Fruit fly (Drosophila melanogaster) whole organism, embryonic: ENCODE data around the gene Hand.
A peak's percentile ranks its signal among the peaks of the same experiment; 100 is the strongest.

Source experiments
- B-H2 ChIP-seq: fragments of 200-800 bp; sonication (Bioruptor generic); optimal IDR thresholded peaks from 2 replicates; lab custom pipeline; 2018; ENCODE audit warnings: missing biosample characterization, mild to moderate bottlenecking, missing genetic modification characterization
- CG10267 ChIP-seq: fragments of 200-800 bp; sonication (Bioruptor generic); optimal IDR thresholded peaks from 2 replicates; lab custom pipeline; 2018; ENCODE audit warnings: missing biosample characterization, mild to moderate bottlenecking, missing genetic modification characterization, moderate library complexity
- CG10431 ChIP-seq: fragments of 200-800 bp; sonication (Bioruptor generic); optimal IDR thresholded peaks from 3 replicates; lab custom pipeline; 2018; ENCODE audit warnings: missing biosample characterization, mild to moderate bottlenecking, missing genetic modification characterization
- CG11093 ChIP-seq: fragments of 200-800 bp; sonication (Bioruptor generic); IDR thresholded peaks from 3 replicates; pipeline ENCODE4 v1.3.6; 2022; ENCODE audit warnings: missing biosample characterization, missing genetic modification characterization
- CG12942 ChIP-seq: fragments of 200-800 bp; sonication (Bioruptor generic); optimal IDR thresholded peaks from 3 replicates; lab custom pipeline; 2016; ENCODE audit warnings: missing biosample characterization, missing genetic modification characterization
- CG13123 ChIP-seq: fragments of 200-800 bp; sonication (Bioruptor generic); optimal IDR thresholded peaks from 2 replicates; lab custom pipeline; 2016; ENCODE audit warnings: missing biosample characterization, missing genetic modification characterization
- CG13775 ChIP-seq: fragments of 200-800 bp; sonication (Bioruptor generic); optimal IDR thresholded peaks from 3 replicates; lab custom pipeline; 2017; ENCODE audit warnings: missing biosample characterization, mild to moderate bottlenecking, missing genetic modification characterization
- CG14014 ChIP-seq: fragments of 200-800 bp; sonication (Bioruptor generic); IDR thresholded peaks from 2 replicates; pipeline ENCODE4 v1.3.6; 2022; ENCODE audit warnings: missing biosample characterization, missing genetic modification characterization
- CG1647 ChIP-seq: fragments of 200-800 bp; sonication (Bioruptor generic); optimal IDR thresholded peaks from 3 replicates; lab custom pipeline; 2016; ENCODE audit warnings: missing biosample characterization, missing genetic modification characterization
- CG16863 ChIP-seq: fragments of 200-800 bp; sonication (Bioruptor generic); optimal IDR thresholded peaks from 3 replicates; lab custom pipeline; 2016; ENCODE audit warnings: missing biosample characterization, missing genetic modification characterization
- CG17328 ChIP-seq: fragments of 200-800 bp; sonication (Bioruptor generic); IDR thresholded peaks from 2 replicates; pipeline ENCODE4 v1.3.6; 2022; ENCODE audit warnings: missing biosample characterization, missing genetic modification characterization
- CG17829 ChIP-seq: fragments of 200-800 bp; optimal IDR thresholded peaks from 2 replicates; lab custom pipeline; 2019; ENCODE audit warnings: missing biosample characterization, mild to moderate bottlenecking, missing genetic modification characterization, moderate library complexity
- CG18262 ChIP-seq: fragments of 200-800 bp; optimal IDR thresholded peaks from 3 replicates; lab custom pipeline; 2019; ENCODE audit warnings: missing biosample characterization, mild to moderate bottlenecking, missing genetic modification characterization, moderate library complexity
- CG30403 ChIP-seq: fragments of 200-800 bp; sonication (Bioruptor generic); optimal IDR thresholded peaks from 3 replicates; lab custom pipeline; 2016; ENCODE audit warnings: missing biosample characterization, missing genetic modification characterization
- CG34422 ChIP-seq: fragments of 200-800 bp; sonication (Bioruptor generic); IDR thresholded peaks from 3 replicates; pipeline ENCODE4 v1.3.6; 2022; ENCODE audit warnings: missing biosample characterization, missing genetic modification characterization
- CG6254 ChIP-seq: fragments of 200-800 bp; sonication (Bioruptor generic); optimal IDR thresholded peaks from 3 replicates; lab custom pipeline; 2017; ENCODE audit warnings: mild to moderate bottlenecking, missing biosample characterization, missing genetic modification reagents, missing genetic modification characterization
- CG6791 ChIP-seq: fragments of 200-800 bp; sonication (Bioruptor generic); IDR thresholded peaks from 3 replicates; pipeline ENCODE4 v1.3.6; 2022; ENCODE audit warnings: missing biosample characterization, missing genetic modification characterization; ENCODE audit not compliant: partially characterized antibody
- CG7271 ChIP-seq: fragments of 200-800 bp; sonication (Bioruptor generic); optimal IDR thresholded peaks from 2 replicates; lab custom pipeline; 2018; ENCODE audit warnings: missing biosample characterization, mild to moderate bottlenecking, missing genetic modification characterization, moderate library complexity
- CG7357 ChIP-seq: fragments of 200-800 bp; sonication (Bioruptor generic); IDR thresholded peaks from 3 replicates; pipeline ENCODE4 v1.3.6; 2022; ENCODE audit warnings: missing biosample characterization, missing genetic modification characterization
- CTCF ChIP-seq: fragments of 200-800 bp; sonication (Bioruptor generic); optimal IDR thresholded peaks from 2 replicates; lab custom pipeline; 2017; ENCODE audit warnings: missing biosample characterization, mild to moderate bottlenecking, missing genetic modification characterization, moderate library complexity
- Chrac-16 ChIP-seq: fragments of 200-800 bp; sonication (Bioruptor generic); optimal IDR thresholded peaks from 3 replicates; lab custom pipeline; 2016; ENCODE audit warnings: missing biosample characterization, missing genetic modification characterization
- Drgx ChIP-seq: fragments of 200-800 bp; sonication (Bioruptor generic); IDR thresholded peaks from 2 replicates; pipeline ENCODE4 v1.3.6; 2022; ENCODE audit warnings: missing biosample characterization, missing genetic modification characterization
- NC2α ChIP-seq: fragments of 200-800 bp; sonication (Bioruptor generic); optimal IDR thresholded peaks from 2 replicates; lab custom pipeline; 2016; ENCODE audit warnings: missing biosample characterization, missing genetic modification characterization
- NC2β ChIP-seq: fragments of 200-800 bp; sonication (Bioruptor generic); optimal IDR thresholded peaks from 2 replicates; lab custom pipeline; 2016; ENCODE audit warnings: missing biosample characterization, missing genetic modification characterization
- NFAT ChIP-seq: fragments of 200-800 bp; sonication (Bioruptor generic); IDR thresholded peaks from 2 replicates; pipeline ENCODE4 v1.3.6; 2022; ENCODE audit warnings: missing biosample characterization, missing genetic modification characterization
- Pdp1 ChIP-seq, 2 experiments: fragments of 200-800 bp; sonication (Bioruptor generic); optimal IDR thresholded peaks; 3 replicates each; lab custom pipeline; 2016; ENCODE audit warnings: missing biosample characterization in 2 of 2, missing genetic modification characterization in 2 of 2, mild to moderate bottlenecking in 1 of 2, moderate library complexity in 1 of 2
- Sry-β ChIP-seq: fragments of 200-800 bp; sonication (Bioruptor generic); optimal IDR thresholded peaks from 2 replicates; lab custom pipeline; 2018; ENCODE audit warnings: missing biosample characterization, mild to moderate bottlenecking, missing genetic modification characterization, moderate library complexity
- ara ChIP-seq: fragments of 200-800 bp; sonication (Bioruptor generic); IDR thresholded peaks from 2 replicates; pipeline ENCODE4 v1.3.6; 2022; ENCODE audit warnings: missing biosample characterization, missing genetic modification characterization
- bsh ChIP-seq, 2 experiments: fragments of 200-800 bp; sonication (Bioruptor generic); optimal IDR thresholded peaks; 2 replicates each; lab custom pipeline; 2017 to 2018; ENCODE audit warnings: mild to moderate bottlenecking in 2 of 2, missing biosample characterization in 2 of 2, missing genetic modification characterization in 2 of 2, moderate library complexity in 1 of 2
- btn ChIP-seq: fragments of 200-800 bp; sonication (Bioruptor generic); optimal IDR thresholded peaks from 2 replicates; lab custom pipeline; 2016; ENCODE audit warnings: missing biosample characterization, missing genetic modification characterization
- danr ChIP-seq: fragments of 200-800 bp; sonication (Bioruptor generic); IDR thresholded peaks from 2 replicates; pipeline ENCODE4 v1.3.6; 2022; ENCODE audit warnings: missing biosample characterization, missing genetic modification characterization
- dmrt11E ChIP-seq: fragments of 200-800 bp; sonication (Bioruptor generic); optimal IDR thresholded peaks from 3 replicates; lab custom pipeline; 2018; ENCODE audit warnings: missing biosample characterization, mild to moderate bottlenecking, missing genetic modification characterization, moderate library complexity
- eve ChIP-seq, 2 experiments: fragments of >200 bp; optimal IDR thresholded peaks; 2 replicates each; lab custom pipeline; 2017; ENCODE audit warnings: missing biosample characterization in 2 of 2, missing genetic modification characterization in 2 of 2
- fd96Cb ChIP-seq: fragments of 200-800 bp; sonication (Bioruptor generic); optimal IDR thresholded peaks from 2 replicates; lab custom pipeline; 2018; ENCODE audit warnings: missing biosample characterization, mild to moderate bottlenecking, missing genetic modification characterization, moderate library complexity
- hkb ChIP-seq, 2 experiments: fragments of 200-800 bp in 1 of 2; fragments of >200 bp in 1 of 2; sonication (Bioruptor generic) in 1 of 2; IDR thresholded peaks in 1 of 2; optimal IDR thresholded peaks in 1 of 2; 2 replicates each; pipeline versions ENCODE4 v1.3.6 to Lab custom; 2017 to 2022; ENCODE audit warnings: missing biosample characterization in 1 of 2, missing genetic modification characterization in 1 of 2
- ind ChIP-seq: fragments of 200-800 bp; sonication (Bioruptor generic); optimal IDR thresholded peaks from 3 replicates; lab custom pipeline; 2016; ENCODE audit warnings: missing biosample characterization, missing genetic modification characterization
- jumu ChIP-seq: fragments of 200-800 bp; sonication (Bioruptor generic); optimal IDR thresholded peaks from 3 replicates; lab custom pipeline; 2016; ENCODE audit warnings: missing biosample characterization, missing genetic modification characterization
- kni ChIP-seq: fragments of 200-800 bp; sonication (Bioruptor generic); optimal IDR thresholded peaks from 3 replicates; lab custom pipeline; 2017; ENCODE audit warnings: mild to moderate bottlenecking, missing biosample characterization, missing genetic modification reagents, missing genetic modification characterization
- lola ChIP-seq, 3 experiments: fragments of >200 bp in 2 of 3; fragments of 200-800 bp in 1 of 3; sonication (Bioruptor generic) in 1 of 3; optimal IDR thresholded peaks; 2 replicates each; lab custom pipeline; 2017 to 2019; ENCODE audit warnings: missing biosample characterization in 3 of 3, missing genetic modification characterization in 3 of 3, mild to moderate bottlenecking in 1 of 3, moderate library complexity in 1 of 3
- nom ChIP-seq: fragments of 200-800 bp; sonication (Bioruptor generic); optimal IDR thresholded peaks from 2 replicates; lab custom pipeline; 2017; ENCODE audit warnings: missing biosample characterization, missing genetic modification characterization, mild to moderate bottlenecking, moderate library complexity, missing genetic modification reagents
- phol ChIP-seq: fragments of 200-800 bp; sonication (Bioruptor generic); optimal IDR thresholded peaks from 3 replicates; lab custom pipeline; 2018; ENCODE audit warnings: missing biosample characterization, mild to moderate bottlenecking, missing genetic modification characterization, moderate library complexity
- pita ChIP-seq: fragments of 200-800 bp; sonication (Bioruptor generic); optimal IDR thresholded peaks from 2 replicates; lab custom pipeline; 2017; ENCODE audit warnings: missing biosample characterization, mild to moderate bottlenecking, missing genetic modification characterization
- psq ChIP-seq: fragments of 200-800 bp; sonication (Bioruptor generic); optimal IDR thresholded peaks from 2 replicates; lab custom pipeline; 2017; ENCODE audit warnings: missing biosample characterization, missing genetic modification characterization
- sqz ChIP-seq: fragments of 200-800 bp; sonication (Bioruptor generic); optimal IDR thresholded peaks from 3 replicates; lab custom pipeline; 2018; ENCODE audit warnings: missing biosample characterization, mild to moderate bottlenecking, missing genetic modification characterization
- sr ChIP-seq: fragments of 200-800 bp; sonication (Bioruptor generic); IDR thresholded peaks from 3 replicates; pipeline ENCODE4 v1.3.6; 2022; ENCODE audit warnings: missing biosample characterization, missing genetic modification characterization
- ssp ChIP-seq: fragments of 200-800 bp; sonication (Bioruptor generic); IDR thresholded peaks from 2 replicates; pipeline ENCODE4 v1.3.6; 2022; ENCODE audit warnings: missing biosample characterization, missing genetic modification characterization
- stc ChIP-seq: fragments of 200-800 bp; sonication (Bioruptor generic); IDR thresholded peaks from 2 replicates; pipeline ENCODE4 v1.3.6; 2022; ENCODE audit warnings: missing biosample characterization, missing genetic modification characterization
- trem ChIP-seq: fragments of 200-800 bp; optimal IDR thresholded peaks from 3 replicates; lab custom pipeline; 2019; ENCODE audit warnings: missing biosample characterization, mild to moderate bottlenecking, missing genetic modification characterization, moderate library complexity
- unc-4 ChIP-seq: fragments of 200-800 bp; sonication (Bioruptor generic); IDR thresholded peaks from 2 replicates; pipeline ENCODE4 v1.3.6; 2022; ENCODE audit warnings: missing biosample characterization, missing genetic modification characterization; ENCODE audit not compliant: partially characterized antibody
- vvl ChIP-seq: fragments of 200-800 bp; sonication (Bioruptor generic); IDR thresholded peaks from 2 replicates; pipeline ENCODE4 v1.3.6; 2022; ENCODE audit warnings: missing biosample characterization, missing genetic modification characterization

Hand gene

dm6 chr2L:10276846-10277245, 18.3 kb downstream of the Hand start (continued):
- TF ChIP-seq CG10431 (no peak), CG18262 (tag; lab: Kevin White, UChicago) (peak; percentile 20), CG34422 (GFP tag; lab: Robert Waterston, UW) (peak; percentile 46; the same call in 1 of the 3 replicates), CG13775 (GFP tag; lab: Kevin White, UChicago) (peak; percentile 31), NC2β (peak; percentile 50), Chrac-16 (GFP tag; lab: Kevin White, UChicago) (peak; percentile 14), ind (GFP tag; lab: Kevin White, UChicago) (peak; percentile 7), CG16863 (GFP tag; lab: Kevin White, UChicago) (peak; percentile 15), jumu (GFP tag; lab: Kevin White, UChicago) (no peak), bsh (GFP tag; optimal IDR thresholded peaks at IDR 0.05; lab: Kevin White, UChicago) (peak; percentile 9 to 22)

- TF ChIP-seq CG17829 (tag; lab: Kevin White, UChicago) (peak; percentile 69), sqz (no peak), nom (GFP tag; lab: Kevin White, UChicago) (peak; percentile 38), CG12942 (GFP tag; lab: Kevin White, UChicago) (no peak), eve (GFP tag; optimal IDR thresholded peaks at IDR 0.05; lab: Kevin White, UChicago) (no peak), CG6254 (peak; percentile 69), B-H2 (GFP tag; lab: Kevin White, UChicago) (no peak), CG13123 (GFP tag; lab: Kevin White, UChicago) (no peak), btn (no peak), unc-4 (GFP tag; lab: Robert Waterston, UW) (no peak), NC2α (no peak), CG10267 (tag; lab: Kevin White, UChicago) (peak; percentile 57), CTCF (no peak), CG1647 (GFP tag; lab: Kevin White, UChicago) (no peak), CG14014 (GFP tag; lab: Robert Waterston, UW) (no peak), dmrt11E (tag; lab: Kevin White, UChicago) (peak; percentile 60), CG7271 (tag; lab: Kevin White, UChicago) (peak; percentile 41), CG17328 (GFP tag; lab: Robert Waterston, UW) (0 out of 2 replicates have a peak, but pooled peaks have one; percentile 31), Drgx (peak; percentile 74), CG11093 (GFP tag; lab: Robert Waterston, UW) (no peak), NFAT (no peak), Sry-β (GFP tag; lab: Kevin White, UChicago) (peak; percentile 4), danr (GFP tag; lab: Robert Waterston, UW) (no peak), psq (no peak), Pdp1 (GFP tag; optimal IDR thresholded peaks at IDR 0.05; lab: Kevin White, UChicago) (peak in 1 of 2 experiments; percentile 60), sr (GFP tag; lab: Robert Waterston, UW) (no peak), ssp (GFP tag; lab: Robert Waterston, UW) (no peak), fd96Cb (tag; lab: Kevin White, UChicago) (peak; percentile 45), CG6791 (GFP tag; lab: Robert Waterston, UW) (no peak), ara (GFP tag; lab: Robert Waterston, UW) (0 out of 2 replicates have a peak, but pooled peaks have one; percentile 30), pita (GFP tag; lab: Kevin White, UChicago) (no peak), phol (tag; lab: Kevin White, UChicago) (peak; percentile 37), lola (GFP tag; optimal IDR thresholded peaks at IDR 0.05; lab: Kevin White, UChicago) (peak in 1 of 3 experiments; percentile 45), trem (tag; lab: Kevin White, UChicago) (peak; percentile 50), stc (GFP tag; lab: Robert Waterston, UW) (peak; percentile 64), kni (GFP tag; lab: Kevin White, UChicago) (no peak), vvl (peak; percentile 33; the same call in 1 of the 2 replicates), CG30403 (no peak), CG7357 (GFP tag; lab: Robert Waterston, UW) (no peak), hkb (optimal IDR thresholded peaks at IDR 0.05; lab: Kevin White, UChicago) (no peak), hkb (GFP tag; IDR thresholded peaks at IDR 0.05; lab: Robert Waterston, UW) (peak; percentile 48)
Observed at dm6 chr2L:10276436-10276835, 18.7 kb downstream of the Hand start.
